Worm (Caenorhabditis elegans) whole organism, midembryonic: ENCODE results near the gene C50B6.1.

Experiments used
- T22C8.4 ChIP-seq: fragments of 200-800 bp; sonication (Bioruptor generic); IDR thresholded peaks from 2 replicates; pipeline ENCODE4 v1.3.6; 2022; ENCODE audit warnings: missing genetic modification characterization, missing compliant biosample characterization
- cog-1 ChIP-seq: sonication (generic microtip); optimal IDR thresholded peaks from 2 replicates; lab custom pipeline; 2016; ENCODE audit warnings: missing genetic modification characterization, missing compliant biosample characterization
- flt-1 ChIP-seq: fragments of 200-800 bp; sonication (Bioruptor generic); IDR thresholded peaks from 2 replicates; pipeline ENCODE4 v1.3.6; 2022; ENCODE audit warnings: missing genetic modification characterization, missing compliant biosample characterization
- klf-2 ChIP-seq: fragments of 200-800 bp; sonication (Bioruptor generic); conservative IDR thresholded peaks from 2 replicates; pipeline ENCODE4 v1.3.6; 2022; ENCODE audit warnings: missing genetic modification reagents, missing genetic modification characterization, missing compliant biosample characterization
- med-1 ChIP-seq: sonication (generic microtip); optimal IDR thresholded peaks from 2 replicates; lab custom pipeline; 2017; ENCODE audit warnings: missing genetic modification characterization, mild to moderate bottlenecking, missing compliant biosample characterization, antibody characterized with exemption, missing genetic modification reagents; ENCODE audit not compliant: insufficient read depth
- ref-1 ChIP-seq: fragments of 200-800 bp; sonication (Bioruptor generic); conservative IDR thresholded peaks from 2 replicates; pipeline ENCODE4 v1.3.6; 2022; ENCODE audit warnings: missing genetic modification reagents, missing genetic modification characterization, missing compliant biosample characterization
- tab-1 ChIP-seq: fragments of 200-800 bp; sonication (Bioruptor generic); IDR thresholded peaks from 2 replicates; pipeline ENCODE4 v1.3.6; 2022; ENCODE audit warnings: missing genetic modification characterization, missing compliant biosample characterization
- ztf-23 ChIP-seq: fragments of 200-800 bp; sonication (Bioruptor generic); IDR thresholded peaks from 2 replicates; pipeline ENCODE4 v1.3.6; 2022; ENCODE audit warnings: missing genetic modification reagents, missing genetic modification characterization, missing compliant biosample characterization
- ztf-29 ChIP-seq: fragments of 200-800 bp; sonication (Bioruptor generic); IDR thresholded peaks from 2 replicates; pipeline ENCODE4 v1.3.6; 2022; ENCODE audit warnings: missing genetic modification reagents, missing genetic modification characterization, missing compliant biosample characterization

C50B6.1 gene

ce11 chrV:13324933-13325760 lies 16.4 kb downstream of the C50B6.1 start, which contains the start of gene C50B6.7:
C50B6.7 (minus strand) TSS chrV:13324983.
- no peak for TF ChIP-seq ref-1 (GFP tag; lab: Robert Waterston, UW)
- TF ChIP-seq ztf-23 (GFP tag; lab: Robert Waterston, UW), result no peak
- TF ChIP-seq med-1 (GFP tag; lab: Kevin White, UChicago), result no peak
- no peak for TF ChIP-seq klf-2
- TF ChIP-seq cog-1 (tag; lab: Kevin White, UChicago), result no peak
- no peak for TF ChIP-seq flt-1 (GFP tag; lab: Robert Waterston, UW)
- no peak for TF ChIP-seq T22C8.4 (GFP tag; lab: Robert Waterston, UW)
- no peak for TF ChIP-seq tab-1
- TF ChIP-seq ztf-29 (GFP tag; lab: Robert Waterston, UW), result no peak

- no peak for TF ChIP-seq flt-1 (GFP tag; lab: Robert Waterston, UW)
- TF ChIP-seq med-1 (GFP tag; lab: Kevin White, UChicago), result no peak
- TF ChIP-seq ref-1 (GFP tag; lab: Robert Waterston, UW), result no peak
- TF ChIP-seq klf-2, result no peak
- no peak for TF ChIP-seq cog-1 (tag; lab: Kevin White, UChicago)
- TF ChIP-seq ztf-23 (GFP tag; lab: Robert Waterston, UW), result no peak
- TF ChIP-seq T22C8.4 (GFP tag; lab: Robert Waterston, UW), result no peak
- TF ChIP-seq tab-1, result no peak
- TF ChIP-seq ztf-29 (GFP tag; lab: Robert Waterston, UW), result no peak
Measured at ce11 chrV:13327463-13327862, 18.7 kb downstream of the C50B6.1 start, which contains the start of gene str-37. str-37 (plus strand) TSS chrV:13327763.

ce11 chrV:13330919-13331318 lies 22.2 kb downstream of the C50B6.1 start, which contains the start of gene nhr-129:
nhr-129 (minus strand) TSS chrV:13331019.
- TF ChIP-seq med-1 (GFP tag; lab: Kevin White, UChicago) (no peak), tab-1 (no peak), T22C8.4 (GFP tag; lab: Robert Waterston, UW) (no peak), cog-1 (tag; lab: Kevin White, UChicago) (no peak), ref-1 (GFP tag; lab: Robert Waterston, UW) (no peak), klf-2 (no peak), flt-1 (GFP tag; lab: Robert Waterston, UW) (no peak), ztf-23 (GFP tag; lab: Robert Waterston, UW) (no peak), ztf-29 (GFP tag; lab: Robert Waterston, UW) (no peak)

- TF ChIP-seq ref-1 (GFP tag; lab: Robert Waterston, UW) (no peak), klf-2 (no peak), tab-1 (no peak), T22C8.4 (GFP tag; lab: Robert Waterston, UW) (no peak), ztf-23 (GFP tag; lab: Robert Waterston, UW) (no peak), flt-1 (GFP tag; lab: Robert Waterston, UW) (no peak), ztf-29 (GFP tag; lab: Robert Waterston, UW) (no peak), med-1 (GFP tag; lab: Kevin White, UChicago) (no peak), cog-1 (tag; lab: Kevin White, UChicago) (no peak)
Measured at ce11 chrV:13333386-13334180, 24.9 kb downstream of the C50B6.1 start, which contains the start of gene nhr-168. nhr-168 (minus strand) TSS chrV:13333871.

ce11 chrV:13334447-13334846 lies 25.7 kb downstream of the C50B6.1 start:
- TF ChIP-seq ztf-23 (GFP tag; lab: Robert Waterston, UW), result no peak
- no peak for TF ChIP-seq T22C8.4 (GFP tag; lab: Robert Waterston, UW)
- TF ChIP-seq ztf-29 (GFP tag; lab: Robert Waterston, UW), result no peak
- no peak for TF ChIP-seq cog-1 (tag; lab: Kevin White, UChicago)
- no peak for TF ChIP-seq tab-1
- no peak for TF ChIP-seq klf-2
- TF ChIP-seq ref-1 (GFP tag; lab: Robert Waterston, UW), result no peak
- TF ChIP-seq flt-1 (GFP tag; lab: Robert Waterston, UW), result no peak
- no peak for TF ChIP-seq med-1 (GFP tag; lab: Kevin White, UChicago)

- no peak for TF ChIP-seq cog-1 (tag; lab: Kevin White, UChicago)
- TF ChIP-seq klf-2, result no peak
- no peak for TF ChIP-seq flt-1 (GFP tag; lab: Robert Waterston, UW)
- no peak for TF ChIP-seq ztf-23 (GFP tag; lab: Robert Waterston, UW)
- TF ChIP-seq ztf-29 (GFP tag; lab: Robert Waterston, UW), result no peak
- no peak for TF ChIP-seq tab-1
Measured at ce11 chrV:13335883-13336419, 27.2 kb downstream of the C50B6.1 start, which contains the start of gene C50B6.9. C50B6.9 (plus strand) TSS chrV:13336369.

- TF ChIP-seq cog-1 (tag; lab: Kevin White, UChicago), result no peak
- no peak for TF ChIP-seq tab-1
- TF ChIP-seq klf-2, result no peak
- no peak for TF ChIP-seq ref-1 (GFP tag; lab: Robert Waterston, UW)
- no peak for TF ChIP-seq T22C8.4 (GFP tag; lab: Robert Waterston, UW)
- TF ChIP-seq ztf-23 (GFP tag; lab: Robert Waterston, UW), result no peak
- TF ChIP-seq flt-1 (GFP tag; lab: Robert Waterston, UW), result no peak
- TF ChIP-seq med-1 (GFP tag; lab: Kevin White, UChicago), result no peak
- no peak for TF ChIP-seq ztf-29 (GFP tag; lab: Robert Waterston, UW)
Measured at ce11 chrV:13338037-13338436, 29.3 kb downstream of the C50B6.1 start.

- TF ChIP-seq cog-1 (tag; lab: Kevin White, UChicago) (no peak), ztf-29 (GFP tag; lab: Robert Waterston, UW) (no peak), T22C8.4 (GFP tag; lab: Robert Waterston, UW) (no peak), ref-1 (GFP tag; lab: Robert Waterston, UW) (no peak), ztf-23 (GFP tag; lab: Robert Waterston, UW) (no peak), flt-1 (GFP tag; lab: Robert Waterston, UW) (no peak), tab-1 (no peak), klf-2 (no peak), med-1 (GFP tag; lab: Kevin White, UChicago) (no peak)
Measured at ce11 chrV:13339633-13340290, 31.0 kb downstream of the C50B6.1 start, which contains the start of the genes str-4 and lgc-48. str-4 (minus strand) TSS chrV:13339733. lgc-48 (plus strand) TSS chrV:13340240.
